Worm (Caenorhabditis elegans) whole organism, L1 larva: Measurements from ENCODE around the gene C03H12.1.
A peak's percentile ranks its signal among the peaks of the same experiment; 100 is the strongest.

ENCODE experiments used
- C04F5.9 ChIP-seq: sonication (generic microtip); optimal IDR thresholded peaks from 2 replicates; lab custom pipeline; 2016; ENCODE audit warnings: missing genetic modification characterization, missing compliant biosample characterization
- C16A3.4 ChIP-seq: fragments of 150-350 bp; optimal IDR thresholded peaks from 2 replicates; lab custom pipeline; 2014; ENCODE audit warnings: missing biosample characterization, missing genetic modification characterization
- aha-1 ChIP-seq: fragments of 150-350 bp; optimal IDR thresholded peaks from 2 replicates; lab custom pipeline; 2014; ENCODE audit warnings: missing biosample characterization, missing genetic modification characterization
- alr-1 ChIP-seq: fragments of 200-800 bp; sonication (Bioruptor generic); optimal IDR thresholded peaks from 2 replicates; lab custom pipeline; 2018; ENCODE audit warnings: borderline replicate concordance, mild to moderate bottlenecking, missing genetic modification characterization, missing compliant biosample characterization
- ama-1 ChIP-seq: fragments of 150-350 bp; optimal IDR thresholded peaks from 2 replicates; lab custom pipeline; 2014
- ceh-8 ChIP-seq: fragments of 200-800 bp; sonication (Bioruptor generic); optimal IDR thresholded peaks from 2 replicates; lab custom pipeline; 2018; ENCODE audit warnings: mild to moderate bottlenecking, missing genetic modification characterization, moderate library complexity, missing compliant biosample characterization
- ceh-82 ChIP-seq, 3 experiments: fragments of 150-350 bp in 1 of 3; sonication (generic microtip) in 2 of 3; optimal IDR thresholded peaks; 2 replicates each; lab custom pipeline; 2014 to 2017; ENCODE audit warnings: missing biosample characterization in 3 of 3, missing genetic modification characterization in 3 of 3
- ceh-88 ChIP-seq: fragments of 200-800 bp; sonication (Bioruptor generic); IDR thresholded peaks from 2 replicates; pipeline ENCODE4 v1.3.6; 2022; ENCODE audit warnings: missing genetic modification characterization, missing compliant biosample characterization
- dpl-1 ChIP-seq, 3 experiments: fragments of 150-350 bp in 2 of 3; sonication (generic microtip) in 1 of 3; optimal IDR thresholded peaks; 2 replicates each; lab custom pipeline; 2014 to 2017; ENCODE audit warnings: missing biosample characterization in 3 of 3, missing genetic modification characterization in 3 of 3, missing genetic modification reagents in 3 of 3
- dsc-1 ChIP-seq: sonication (generic microtip); optimal IDR thresholded peaks from 2 replicates; lab custom pipeline; 2016; ENCODE audit warnings: mild to moderate bottlenecking, missing genetic modification characterization, missing compliant biosample characterization
- efl-3 ChIP-seq: fragments of 200-800 bp; sonication (Bioruptor generic); optimal IDR thresholded peaks from 2 replicates; lab custom pipeline; 2018; ENCODE audit warnings: mild to moderate bottlenecking, missing genetic modification characterization, missing compliant biosample characterization
- egl-13 ChIP-seq: sonication (generic microtip); optimal IDR thresholded peaks from 2 replicates; lab custom pipeline; 2016; ENCODE audit warnings: missing genotype, missing genetic modification reagents, missing genetic modification characterization, missing compliant biosample characterization
- egl-27 ChIP-seq, 2 experiments: fragments of 150-350 bp in 1 of 2; sonication (generic microtip); optimal IDR thresholded peaks; 3 replicates each; lab custom pipeline; 2017 to 2018; ENCODE audit warnings: missing biosample characterization in 2 of 2, missing genetic modification characterization in 2 of 2, missing genetic modification reagents in 2 of 2
- elt-2 ChIP-seq: sonication (generic microtip); optimal IDR thresholded peaks from 2 replicates; lab custom pipeline; 2016; ENCODE audit warnings: missing genetic modification characterization, mild to moderate bottlenecking, inconsistent platforms, missing compliant biosample characterization, missing genetic modification reagents
- elt-3 ChIP-seq, 6 experiments: fragments of 150-350 bp in 1 of 6; sonication (generic microtip); optimal IDR thresholded peaks; 2 replicates each; lab custom pipeline; 2017 to 2018; ENCODE audit warnings: missing biosample characterization in 6 of 6, missing genetic modification characterization in 6 of 6, inconsistent platforms in 1 of 6
- ets-5 ChIP-seq: fragments of 200-800 bp; sonication (Bioruptor generic); IDR thresholded peaks from 2 replicates; pipeline ENCODE4 v1.3.6; 2022; ENCODE audit warnings: missing genetic modification characterization, missing compliant biosample characterization
- fkh-10 ChIP-seq: sonication (generic microtip); optimal IDR thresholded peaks from 2 replicates; lab custom pipeline; 2017; ENCODE audit warnings: missing biosample characterization, missing genetic modification reagents, missing genetic modification characterization
- fkh-8 ChIP-seq: sonication (generic microtip); optimal IDR thresholded peaks from 2 replicates; lab custom pipeline; 2016; ENCODE audit warnings: mild to moderate bottlenecking, missing genetic modification characterization, missing compliant biosample characterization
- fos-1 ChIP-seq: fragments of 150-350 bp; optimal IDR thresholded peaks from 2 replicates; lab custom pipeline; 2014; ENCODE audit warnings: missing biosample characterization, missing genetic modification characterization
- irx-1 ChIP-seq: sonication (generic microtip); optimal IDR thresholded peaks from 2 replicates; lab custom pipeline; 2016; ENCODE audit warnings: missing genetic modification characterization, missing compliant biosample characterization
- jun-1 ChIP-seq: fragments of 150-350 bp; optimal IDR thresholded peaks from 2 replicates; lab custom pipeline; 2014; ENCODE audit warnings: missing biosample characterization, missing genetic modification reagents, missing genetic modification characterization
- lin-13 ChIP-seq: fragments of 150-350 bp; optimal IDR thresholded peaks from 2 replicates; lab custom pipeline; 2014; ENCODE audit warnings: missing biosample characterization, missing genetic modification reagents, missing genetic modification characterization
- lin-14 ChIP-seq: fragments of 200-800 bp; sonication (Bioruptor generic); optimal IDR thresholded peaks from 2 replicates; lab custom pipeline; 2018; ENCODE audit warnings: mild to moderate bottlenecking, missing genetic modification characterization, moderate library complexity, missing compliant biosample characterization
- lin-15B ChIP-seq: fragments of 150-350 bp; sonication (generic microtip); optimal IDR thresholded peaks from 3 replicates; lab custom pipeline; 2014; ENCODE audit warnings: missing biosample characterization, missing genetic modification characterization
- lin-35 ChIP-seq, 2 experiments: fragments of 150-350 bp; optimal IDR thresholded peaks; 2 replicates each; lab custom pipeline; 2014; ENCODE audit warnings: missing biosample characterization in 2 of 2, missing genetic modification characterization in 2 of 2, missing genetic modification reagents in 2 of 2
- lin-39 ChIP-seq: fragments of 150-350 bp; optimal IDR thresholded peaks from 2 replicates; lab custom pipeline; 2014; ENCODE audit warnings: missing biosample characterization, missing genetic modification reagents, missing genetic modification characterization
- lir-3 ChIP-seq: sonication (generic microtip); optimal IDR thresholded peaks from 2 replicates; lab custom pipeline; 2016; ENCODE audit warnings: mild to moderate bottlenecking, missing genetic modification characterization, moderate library complexity, missing compliant biosample characterization; ENCODE audit not compliant: poor library complexity
- mdl-1 ChIP-seq, 2 experiments: fragments of 150-350 bp; optimal IDR thresholded peaks; 2 replicates each; lab custom pipeline; 2014 to 2017; ENCODE audit warnings: missing biosample characterization in 2 of 2, missing genetic modification characterization in 2 of 2, inconsistent platforms in 1 of 2
- nhr-11 ChIP-seq: fragments of 150-350 bp; optimal IDR thresholded peaks from 2 replicates; lab custom pipeline; 2014; ENCODE audit warnings: missing biosample characterization, missing genetic modification characterization
- nhr-20 ChIP-seq: sonication (generic microtip); optimal IDR thresholded peaks from 2 replicates; lab custom pipeline; 2016; ENCODE audit warnings: mild to moderate bottlenecking, missing genetic modification characterization, missing compliant biosample characterization
- nhr-237 ChIP-seq: fragments of 150-350 bp; optimal IDR thresholded peaks from 2 replicates; lab custom pipeline; 2014; ENCODE audit warnings: missing biosample characterization, missing genetic modification characterization
- nhr-84 ChIP-seq: sonication (generic microtip); optimal IDR thresholded peaks from 2 replicates; lab custom pipeline; 2017; ENCODE audit warnings: missing biosample characterization, missing genetic modification characterization
- nhr-90 ChIP-seq: sonication (generic microtip); optimal IDR thresholded peaks from 2 replicates; lab custom pipeline; 2016; ENCODE audit warnings: mild to moderate bottlenecking, missing genetic modification characterization, missing compliant biosample characterization; ENCODE audit not compliant: poor library complexity
- pag-3 ChIP-seq: sonication (generic microtip); optimal IDR thresholded peaks from 2 replicates; lab custom pipeline; 2017; ENCODE audit warnings: missing genetic modification characterization, mild to moderate bottlenecking, missing compliant biosample characterization, antibody characterized with exemption, borderline replicate concordance; ENCODE audit not compliant: insufficient read depth
- pax-3 ChIP-seq: fragments of 200-800 bp; sonication (Bioruptor generic); optimal IDR thresholded peaks from 2 replicates; lab custom pipeline; 2018; ENCODE audit warnings: mild to moderate bottlenecking, missing genetic modification characterization, moderate library complexity, missing compliant biosample characterization
- skn-1 ChIP-seq: fragments of 150-350 bp; optimal IDR thresholded peaks from 2 replicates; lab custom pipeline; 2014; ENCODE audit warnings: missing biosample characterization, missing genetic modification characterization
- snu-23 ChIP-seq: sonication (generic microtip); optimal IDR thresholded peaks from 2 replicates; lab custom pipeline; 2016; ENCODE audit warnings: missing genetic modification characterization, missing compliant biosample characterization
- sptf-1 ChIP-seq: fragments of 150-350 bp; optimal IDR thresholded peaks from 2 replicates; lab custom pipeline; 2014; ENCODE audit warnings: missing biosample characterization, missing genetic modification characterization
- tbx-2 ChIP-seq: sonication (generic microtip); optimal IDR thresholded peaks from 2 replicates; lab custom pipeline; 2016; ENCODE audit warnings: missing genetic modification characterization, missing compliant biosample characterization
- tlp-1 ChIP-seq: fragments of 150-350 bp; optimal IDR thresholded peaks from 2 replicates; lab custom pipeline; 2014; ENCODE audit warnings: missing biosample characterization, missing genetic modification characterization
- unc-130 ChIP-seq: fragments of 150-350 bp; optimal IDR thresholded peaks from 2 replicates; lab custom pipeline; 2017; ENCODE audit warnings: missing biosample characterization, missing genetic modification characterization, inconsistent platforms
- xbp-1 ChIP-seq: sonication (generic microtip); optimal IDR thresholded peaks from 2 replicates; lab custom pipeline; 2016; ENCODE audit warnings: missing genetic modification characterization, missing compliant biosample characterization
- zip-4 ChIP-seq: fragments of 200-800 bp; sonication (Bioruptor generic); optimal IDR thresholded peaks from 2 replicates; lab custom pipeline; 2018; ENCODE audit warnings: mild to moderate bottlenecking, missing genetic modification characterization, moderate library complexity, missing compliant biosample characterization
- ztf-11 ChIP-seq, 2 experiments: sonication (generic microtip); optimal IDR thresholded peaks; 2 replicates each; lab custom pipeline; 2016 to 2017; ENCODE audit warnings: missing genetic modification characterization in 2 of 2, missing biosample characterization in 1 of 2, missing compliant biosample characterization in 1 of 2

Gene C03H12.1

ce11 chrX:15725566-15726173, 36.4 kb downstream of the C03H12.1 start, which contains the start of gene lin-15B:
Gene lin-15B (plus strand): TSS chrX:15726123.
- TF ChIP-seq lin-15B (tag; lab: Kevin White, UChicago) (peak; percentile 42), ceh-8 (no peak)

ce11 chrX:15730342-15730741, 41.1 kb downstream of the C03H12.1 start:
- no peak for TF ChIP-seq lin-39 (tag; lab: Kevin White, UChicago)
- TF ChIP-seq C04F5.9: no peak
- TF ChIP-seq ceh-88 (GFP tag; lab: Robert Waterston, UW): no peak
- TF ChIP-seq lin-35 (GFP tag; optimal IDR thresholded peaks at IDR 0.05; lab: Kevin White, UChicago): no peak
- no peak for TF ChIP-seq sptf-1 (tag; lab: Kevin White, UChicago)
- no peak for TF ChIP-seq fkh-8 (tag; lab: Kevin White, UChicago)
- TF ChIP-seq jun-1: no peak
- no peak for TF ChIP-seq tlp-1
- TF ChIP-seq pag-3 (tag; lab: Kevin White, UChicago): no peak

- TF ChIP-seq ets-5 (GFP tag; lab: Robert Waterston, UW) (no peak), tbx-2 (tag; lab: Kevin White, UChicago) (no peak), lin-39 (tag; lab: Kevin White, UChicago) (no peak), irx-1 (tag; lab: Kevin White, UChicago) (no peak), efl-3 (GFP tag; lab: Kevin White, UChicago) (no peak), ama-1 (no peak), alr-1 (tag; lab: Kevin White, UChicago) (no peak), skn-1 (no peak)
These were observed 42.4 kb downstream of the C03H12.1 start, which contains the start of gene lin-15A for ce11 chrX:15731668-15732067. Gene lin-15A (plus strand): TSS chrX:15731968.

- no peak for TF ChIP-seq lin-39 (tag; lab: Kevin White, UChicago)
- no peak for TF ChIP-seq nhr-84 (tag; lab: Kevin White, UChicago)
- peak; percentile 52 for TF ChIP-seq lin-15B (tag; lab: Kevin White, UChicago)
- peak; percentile 40 for TF ChIP-seq irx-1 (tag; lab: Kevin White, UChicago)
- no peak for TF ChIP-seq aha-1
- peak; percentile 32 for TF ChIP-seq unc-130
- peak; percentile 87 for TF ChIP-seq C16A3.4 (tag; lab: Kevin White, UChicago)
- peak; percentile 77 for TF ChIP-seq nhr-11 (tag; lab: Kevin White, UChicago)
- TF ChIP-seq elt-3 (tag; optimal IDR thresholded peaks at IDR 0.05; lab: Kevin White, UChicago): peak in 3 of 6 experiments; percentile 44 to 75 (median 51)
- peak; percentile 16 for TF ChIP-seq elt-2
- TF ChIP-seq zip-4 (GFP tag; lab: Kevin White, UChicago): peak; percentile 42
- TF ChIP-seq fkh-8 (tag; lab: Kevin White, UChicago): peak; percentile 42
- TF ChIP-seq nhr-90: peak; percentile 82
- peak in 1 of 3 experiments; percentile 10 for TF ChIP-seq dpl-1 (GFP tag; optimal IDR thresholded peaks at IDR 0.05; lab: Kevin White, UChicago)
- peak in 1 of 2 experiments; percentile 49 for TF ChIP-seq ztf-11 (tag; optimal IDR thresholded peaks at IDR 0.05; lab: Kevin White, UChicago)
- TF ChIP-seq lin-14 (GFP tag; lab: Kevin White, UChicago): no peak
- TF ChIP-seq nhr-20: peak; percentile 74
- TF ChIP-seq xbp-1 (tag; lab: Kevin White, UChicago): peak; percentile 43
- no peak for TF ChIP-seq egl-27 (tag; optimal IDR thresholded peaks at IDR 0.05; lab: Kevin White, UChicago)
- peak; percentile 35 for TF ChIP-seq egl-13 (tag; lab: Kevin White, UChicago)
- TF ChIP-seq snu-23 (GFP tag; lab: Kevin White, UChicago): peak; percentile 88
- no peak for TF ChIP-seq pax-3 (tag; lab: Kevin White, UChicago)
- TF ChIP-seq ceh-82 (tag; optimal IDR thresholded peaks at IDR 0.05; lab: Kevin White, UChicago): peak; percentile 45 to 75 (median 62)
- peak; percentile 36 for TF ChIP-seq nhr-237
- TF ChIP-seq tbx-2 (tag; lab: Kevin White, UChicago): peak; percentile 50
- peak; percentile 20 for TF ChIP-seq lin-13 (GFP tag; lab: Kevin White, UChicago)
- TF ChIP-seq mdl-1 (tag; optimal IDR thresholded peaks at IDR 0.05; lab: Kevin White, UChicago): peak in 1 of 2 experiments; percentile 35
- peak; percentile 87 for TF ChIP-seq jun-1
- TF ChIP-seq skn-1: peak; percentile 36
- no peak for TF ChIP-seq ceh-8
- peak; percentile 45 for TF ChIP-seq fos-1 (tag; lab: Kevin White, UChicago)
- peak; percentile 74 for TF ChIP-seq dsc-1 (tag; lab: Kevin White, UChicago)
- peak; percentile 77 for TF ChIP-seq fkh-10 (GFP tag; lab: Kevin White, UChicago)
- no peak for TF ChIP-seq lir-3 (tag; lab: Kevin White, UChicago)
These were observed 47.2 kb downstream of the C03H12.1 start for ce11 chrX:15736419-15736818.
